Worm (Caenorhabditis elegans) whole organism, L4 larva: ENCODE data around the gene sid-5.
"Not testable (repeated sequence)": the region's sequence is repeated elsewhere in the genome, so short reads cannot be mapped to it uniquely, and the experiment has no call there.

Experiments used
- aly-2 ChIP-seq: sonication (generic microtip); optimal IDR thresholded peaks from 2 replicates; lab custom pipeline; 2018; ENCODE audit warnings: missing biosample characterization, missing genetic modification characterization
- daf-16 ChIP-seq, 3 experiments: sonication (generic microtip); optimal IDR thresholded peaks; 2 replicates each; lab custom pipeline; 2016 to 2017; ENCODE audit warnings: missing genetic modification characterization in 3 of 3, missing genetic modification reagents in 3 of 3, mild to moderate bottlenecking in 2 of 3, missing compliant biosample characterization in 2 of 3, missing biosample characterization in 1 of 3, moderate library complexity in 1 of 3
- hif-1 ChIP-seq, 2 experiments: sonication (generic microtip); optimal IDR thresholded peaks; 2 replicates each; lab custom pipeline; 2016 to 2017; ENCODE audit warnings: missing compliant biosample characterization in 2 of 2, missing genetic modification characterization in 2 of 2, missing genetic modification reagents in 2 of 2, missing genotype in 2 of 2, mild to moderate bottlenecking in 1 of 2
- hmg-1.1 ChIP-seq: fragments of 200-800 bp; sonication (Bioruptor generic); IDR thresholded peaks from 2 replicates; pipeline ENCODE4 v1.3.6; 2022; ENCODE audit warnings: missing genetic modification reagents, missing genetic modification characterization, missing compliant biosample characterization
- lin-15B ChIP-seq: fragments of 150-350 bp; sonication (generic microtip); optimal IDR thresholded peaks from 3 replicates; lab custom pipeline; 2014; ENCODE audit warnings: missing biosample characterization, missing genetic modification characterization
- lin-39 ChIP-seq: fragments of 150-350 bp; optimal IDR thresholded peaks from 2 replicates; lab custom pipeline; 2014; ENCODE audit warnings: missing biosample characterization, missing genetic modification reagents, missing genetic modification characterization
- mxl-3 ChIP-seq: fragments of 200-800 bp; sonication (Bioruptor generic); optimal IDR thresholded peaks from 2 replicates; lab custom pipeline; 2018; ENCODE audit warnings: mild to moderate bottlenecking, missing genetic modification characterization, missing compliant biosample characterization
- nhr-11 ChIP-seq: fragments of 150-350 bp; optimal IDR thresholded peaks from 2 replicates; lab custom pipeline; 2014; ENCODE audit warnings: missing biosample characterization, missing genetic modification characterization
- nhr-76 ChIP-seq: fragments of 150-350 bp; optimal IDR thresholded peaks from 2 replicates; lab custom pipeline; 2014; ENCODE audit warnings: missing biosample characterization, missing genetic modification characterization
- nhr-77 ChIP-seq: fragments of 150-350 bp; optimal IDR thresholded peaks from 2 replicates; lab custom pipeline; 2014; ENCODE audit warnings: missing biosample characterization, missing genetic modification characterization
- pqm-1 ChIP-seq: sonication (generic microtip); optimal IDR thresholded peaks from 2 replicates; lab custom pipeline; 2017; ENCODE audit warnings: missing biosample characterization, missing genetic modification characterization
- skn-1 ChIP-seq: fragments of 150-350 bp; optimal IDR thresholded peaks from 2 replicates; lab custom pipeline; 2014; ENCODE audit warnings: missing biosample characterization, missing genetic modification characterization
- ztf-11 ChIP-seq: fragments of 150-350 bp; optimal IDR thresholded peaks from 2 replicates; lab custom pipeline; 2014; ENCODE audit warnings: missing biosample characterization, missing genetic modification characterization

DNA sequence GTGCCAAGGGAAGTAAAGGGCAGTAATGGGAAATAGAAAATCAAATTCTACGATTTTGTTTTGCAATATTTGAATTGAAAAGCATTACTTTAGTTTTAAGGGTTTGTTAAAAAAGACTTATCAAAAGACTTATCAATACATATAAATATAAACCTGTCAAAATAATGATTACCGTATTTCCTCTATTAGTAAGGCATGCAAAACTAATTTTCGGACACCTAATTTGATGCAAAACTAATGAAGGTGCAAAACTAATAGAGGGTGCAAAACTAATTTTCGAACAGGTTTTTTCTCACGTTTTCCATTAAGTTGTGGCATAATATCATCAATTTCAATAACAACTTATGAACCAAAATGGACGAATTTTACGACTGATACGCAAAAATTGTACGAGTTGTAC lies 22.7 kb upstream of the sid-5 start, which contains the start of gene F41C6.6:
- TF ChIP-seq nhr-76 (tag; lab: Kevin White, UChicago); nhr-11 (tag; lab: Kevin White, UChicago); nhr-77 (tag; lab: Kevin White, UChicago); aly-2 (tag; lab: Kevin White, UChicago); pqm-1; skn-1 (tag; lab: Kevin White, UChicago); ztf-11 (tag; lab: Kevin White, UChicago); hmg-1.1 (GFP tag; lab: Robert Waterston, UW); daf-16 (GFP tag; optimal IDR thresholded peaks at IDR 0.05; lab: Kevin White, UChicago); daf-16 (tag; optimal IDR thresholded peaks at IDR 0.05; lab: Kevin White, UChicago); hif-1 (tag; optimal IDR thresholded peaks at IDR 0.05; lab: Kevin White, UChicago); mxl-3 (GFP tag; lab: Kevin White, UChicago); lin-15B (tag; lab: Kevin White, UChicago); lin-39: not testable (repeated sequence)
